Worm (Caenorhabditis elegans): ENCODE data around the gene enu-3.5.

Gene enu-3.5

DNA sequence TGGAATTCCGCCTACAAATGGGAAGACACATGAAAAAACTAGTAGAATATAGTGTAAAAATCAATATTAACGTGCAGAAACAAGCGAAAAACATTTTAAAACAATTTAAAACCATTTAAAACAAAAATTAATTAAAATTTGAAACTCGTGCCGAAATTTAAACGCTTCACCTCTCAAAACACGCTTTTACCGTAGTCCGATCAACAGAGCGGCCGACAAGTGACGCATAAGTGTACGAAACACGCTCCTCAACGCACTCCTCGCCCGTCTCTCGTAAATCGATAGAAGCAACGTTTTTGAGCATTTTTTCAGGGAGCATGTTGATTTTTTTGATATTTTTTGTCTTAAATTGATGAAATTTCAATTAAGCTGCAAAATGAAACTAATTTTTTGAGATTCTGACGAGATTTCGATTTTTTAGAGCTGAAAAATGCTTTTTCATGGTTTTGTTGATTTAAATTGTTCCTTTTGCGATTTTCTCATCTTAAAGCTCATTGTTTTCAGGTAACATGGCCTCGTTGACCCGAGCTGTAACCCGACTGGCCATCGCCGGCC, 27.1 kb downstream of the enu-3.5 start, which contains the start of gene cox-5A (continued):
- TF ChIP-seq dpl-1 (GFP tag; optimal IDR thresholded peaks at IDR 0.05) = peak; percentile 100
- peak; percentile 92; the same call in 1 of the 2 replicates for TF ChIP-seq F44E2.7 (GFP tag; IDR thresholded peaks at IDR 0.05)
- TF ChIP-seq mdl-1 (tag; optimal IDR thresholded peaks at IDR 0.05) = peak; percentile 47 to 91
- peak; percentile 98 for TF ChIP-seq nhr-11 (tag; optimal IDR thresholded peaks at IDR 0.05)
- TF ChIP-seq dmd-9 (GFP tag; IDR thresholded peaks at IDR 0.05) = peak; percentile 99
- peak; percentile 99 for TF ChIP-seq mep-1 (tag; optimal IDR thresholded peaks at IDR 0.05)
- peak; percentile 98 for TF ChIP-seq nhr-77 (tag; optimal IDR thresholded peaks at IDR 0.05)
- TF ChIP-seq mes-2 (tag; optimal IDR thresholded peaks at IDR 0.05; ENCODE audit: poor library complexity, severe bottlenecking) = peak; percentile 98
- peak; percentile 2 for TF ChIP-seq lin-39 (tag; optimal IDR thresholded peaks at IDR 0.05)
- TF ChIP-seq duxl-1 (tag; optimal IDR thresholded peaks at IDR 0.05; ENCODE audit: poor library complexity) = peak; percentile 97
- TF ChIP-seq Y48G9A.11 (GFP tag; IDR thresholded peaks at IDR 0.05) = peak; percentile 90
- TF ChIP-seq ces-1 (GFP tag; optimal IDR thresholded peaks at IDR 0.05) = peak; percentile 89
- TF ChIP-seq saeg-2 (GFP tag; IDR thresholded peaks at IDR 0.05) = peak; percentile 97
- TF ChIP-seq attf-4 (tag; optimal IDR thresholded peaks at IDR 0.05) = peak; percentile 54
- peak; percentile 99 for TF ChIP-seq ceh-20 (GFP tag; IDR thresholded peaks at IDR 0.05)
- TF ChIP-seq nhr-41 (GFP tag; IDR thresholded peaks at IDR 0.05) = peak; percentile 91
- peak; percentile 96 for TF ChIP-seq tra-1 (GFP tag; IDR thresholded peaks at IDR 0.05)
- peak; percentile 94 for TF ChIP-seq ama-1 (optimal IDR thresholded peaks at IDR 0.05)
- TF ChIP-seq ceh-28 (tag; optimal IDR thresholded peaks at IDR 0.05) = peak; percentile 95
- TF ChIP-seq T26A8.4 (GFP tag; IDR thresholded peaks at IDR 0.05) = peak; percentile 99
- peak; percentile 78 for TF ChIP-seq lir-3 (tag; optimal IDR thresholded peaks at IDR 0.05)
- TF ChIP-seq madf-9 (GFP tag; conservative IDR thresholded peaks at IDR 0.05) = peak; percentile 98
- peak; percentile 97 for TF ChIP-seq fos-1 (tag; optimal IDR thresholded peaks at IDR 0.05)
- peak; percentile 97 for TF ChIP-seq egl-43 (GFP tag; IDR thresholded peaks at IDR 0.05)
- TF ChIP-seq zip-11 (GFP tag; IDR thresholded peaks at IDR 0.05) = no peak
- peak; percentile 26 for TF ChIP-seq ceh-62 (tag; optimal IDR thresholded peaks at IDR 0.05)
- TF ChIP-seq nhr-111 (GFP tag; optimal IDR thresholded peaks at IDR 0.05) = peak; percentile 63
- TF ChIP-seq ceh-32 (tag; optimal IDR thresholded peaks at IDR 0.05; ENCODE audit: poor library complexity) = peak; percentile 85
- peak; percentile 81 for TF ChIP-seq sdz-12 (GFP tag; optimal IDR thresholded peaks at IDR 0.05)
- TF ChIP-seq tag-97 (GFP tag; IDR thresholded peaks at IDR 0.05) = 0 out of 2 replicates have a peak, but pooled peaks have one; percentile 59
- peak; percentile 92 for TF ChIP-seq D1046.2 (GFP tag; IDR thresholded peaks at IDR 0.05)
- TF ChIP-seq lin-29 (GFP tag; IDR thresholded peaks at IDR 0.05) = peak; percentile 96
- peak; percentile 50 for TF ChIP-seq pqm-1 (tag; optimal IDR thresholded peaks at IDR 0.05)
- TF ChIP-seq nhr-102 (tag; optimal IDR thresholded peaks at IDR 0.05) = peak; percentile 98
- TF ChIP-seq zfp-3 (GFP tag; conservative IDR thresholded peaks at IDR 0.05) = peak; percentile 99
- peak; percentile 99 for TF ChIP-seq dmd-6 (GFP tag; IDR thresholded peaks at IDR 0.05)
- TF ChIP-seq mxl-3 (GFP tag; optimal IDR thresholded peaks at IDR 0.05) = peak; percentile 90
- TF ChIP-seq snpc-4 (tag; optimal IDR thresholded peaks at IDR 0.05) = peak; percentile 67
- peak; percentile 43 for TF ChIP-seq R02D3.7 (tag; optimal IDR thresholded peaks at IDR 0.05)
- peak; percentile 89 for TF ChIP-seq lin-15B (tag; optimal IDR thresholded peaks at IDR 0.05)
- peak; percentile 92 for TF ChIP-seq zip-2 (tag; optimal IDR thresholded peaks at IDR 0.05)
- peak; percentile 63 for TF ChIP-seq set-16 (GFP tag; IDR thresholded peaks at IDR 0.05)
- no peak for TF ChIP-seq ztf-11 (tag; optimal IDR thresholded peaks at IDR 0.05)
- no peak for TF ChIP-seq T20F7.1 (GFP tag; optimal IDR thresholded peaks at IDR 0.05)
- peak; percentile 86 to 94 for TF ChIP-seq daf-16 (GFP tag; optimal IDR thresholded peaks at IDR 0.05)
- TF ChIP-seq daf-16 (tag; optimal IDR thresholded peaks at IDR 0.05) = peak; percentile 81
- TF ChIP-seq nhr-237 (tag; optimal IDR thresholded peaks at IDR 0.05) = peak; percentile 66
- TF ChIP-seq nhr-48 (tag; optimal IDR thresholded peaks at IDR 0.05) = peak; percentile 95
- TF ChIP-seq mxl-2 (GFP tag; conservative IDR thresholded peaks at IDR 0.05) = peak; percentile 76; the same call in 1 of the 2 replicates
- TF ChIP-seq php-3 (GFP tag; IDR thresholded peaks at IDR 0.05) = peak; percentile 93
- TF ChIP-seq nhr-10 (tag; optimal IDR thresholded peaks at IDR 0.05) = peak; percentile 88

Measured in whole organism, L4 larva.